Fruit fly (Drosophila melanogaster) whole organism, wandering third instar larva: Measurements from ENCODE around the gene CG12645.

ENCODE experiments used
- Abd-B ChIP-seq: fragments of >200 bp; optimal IDR thresholded peaks from 2 replicates; lab custom pipeline; 2017; ENCODE audit warnings: missing biosample characterization, missing genetic modification characterization
- CrebA ChIP-seq: fragments of 200-800 bp; sonication (Bioruptor generic); optimal IDR thresholded peaks from 2 replicates; lab custom pipeline; 2016; ENCODE audit warnings: missing biosample characterization, mild to moderate bottlenecking, missing genetic modification characterization, borderline replicate concordance
- Dfd ChIP-seq: fragments of >200 bp; optimal IDR thresholded peaks from 2 replicates; lab custom pipeline; 2017; ENCODE audit warnings: missing biosample characterization, missing genetic modification characterization
- Dif ChIP-seq: fragments of 200-275, 200-300 bp; sonication (Bioruptor generic); optimal IDR thresholded peaks from 2 replicates; lab custom pipeline; 2018; ENCODE audit warnings: missing biosample characterization, missing genetic modification characterization; ENCODE audit not compliant: partially characterized antibody
- HLH106 ChIP-seq: fragments of 200-800 bp; optimal IDR thresholded peaks from 3 replicates; lab custom pipeline; 2019; ENCODE audit warnings: missing biosample characterization, mild to moderate bottlenecking, missing genetic modification characterization, moderate library complexity
- Hnf4 ChIP-seq: fragments of 200-800 bp; sonication (Bioruptor generic); optimal IDR thresholded peaks from 2 replicates; lab custom pipeline; 2016; ENCODE audit warnings: missing biosample characterization, mild to moderate bottlenecking, missing genetic modification characterization
- Hr78 ChIP-seq: fragments of >200 bp; optimal IDR thresholded peaks from 2 replicates; lab custom pipeline; 2017; ENCODE audit warnings: missing biosample characterization, missing genetic modification characterization
- Hr83 ChIP-seq: fragments of 200-300 bp; sonication (Bioruptor generic); optimal IDR thresholded peaks from 2 replicates; lab custom pipeline; 2016; ENCODE audit warnings: missing biosample characterization, mild to moderate bottlenecking, missing genetic modification characterization, moderate library complexity; ENCODE audit not compliant: poor library complexity, severe bottlenecking
- Jra ChIP-seq: sonication (Bioruptor generic); optimal IDR thresholded peaks from 2 replicates; lab custom pipeline; 2016; ENCODE audit warnings: missing biosample characterization, missing genetic modification characterization
- Mio ChIP-seq: sonication (Bioruptor generic); optimal IDR thresholded peaks from 2 replicates; lab custom pipeline; 2016; ENCODE audit warnings: missing biosample characterization, missing genetic modification characterization
- Myc ChIP-seq: fragments of >200 bp; optimal IDR thresholded peaks from 2 replicates; lab custom pipeline; 2017
- OdsH ChIP-seq: fragments of 200-800 bp; sonication (Bioruptor generic); optimal IDR thresholded peaks from 2 replicates; lab custom pipeline; 2016; ENCODE audit warnings: missing biosample characterization, mild to moderate bottlenecking, missing genetic modification characterization
- Sp1 ChIP-seq: fragments of 200-800 bp; sonication (Bioruptor generic); optimal IDR thresholded peaks from 3 replicates; lab custom pipeline; 2019; ENCODE audit warnings: missing biosample characterization, mild to moderate bottlenecking, missing genetic modification characterization, moderate library complexity
- Vsx2 ChIP-seq: fragments of 200-300, 225-300 bp; sonication (Bioruptor generic); optimal IDR thresholded peaks from 2 replicates; lab custom pipeline; 2018; ENCODE audit warnings: missing biosample characterization, missing genetic modification characterization; ENCODE audit not compliant: partially characterized antibody
- br ChIP-seq: fragments of 200-800 bp; sonication (Bioruptor generic); optimal IDR thresholded peaks from 2 replicates; lab custom pipeline; 2016; ENCODE audit warnings: missing biosample characterization, missing genetic modification characterization
- brk ChIP-seq: fragments of 200-800 bp; sonication (Bioruptor generic); optimal IDR thresholded peaks from 2 replicates; lab custom pipeline; 2016; ENCODE audit warnings: missing biosample characterization, mild to moderate bottlenecking, missing genetic modification characterization
- dmrt93B ChIP-seq: fragments of 200-800 bp; sonication (Bioruptor generic); optimal IDR thresholded peaks from 2 replicates; lab custom pipeline; 2018; ENCODE audit warnings: missing biosample characterization, mild to moderate bottlenecking, missing genetic modification characterization
- dsf ChIP-seq: sonication (Bioruptor generic); optimal IDR thresholded peaks from 2 replicates; lab custom pipeline; 2016; ENCODE audit warnings: missing biosample characterization, missing genetic modification characterization, borderline replicate concordance
- ey ChIP-seq: fragments of 200-800 bp; sonication (Bioruptor generic); optimal IDR thresholded peaks from 2 replicates; lab custom pipeline; 2016; ENCODE audit warnings: missing biosample characterization, missing genetic modification characterization
- foxo ChIP-seq, 2 experiments: fragments of 200-800 bp; sonication (Bioruptor generic); optimal IDR thresholded peaks; 2 replicates in 1 of 2; 3 replicates in 1 of 2; lab custom pipeline; 2016 to 2017; ENCODE audit warnings: missing biosample characterization in 2 of 2, missing genetic modification characterization in 2 of 2
- fru ChIP-seq: fragments of 200-800 bp; sonication (Bioruptor generic); optimal IDR thresholded peaks from 3 replicates; lab custom pipeline; 2016; ENCODE audit warnings: missing biosample characterization, mild to moderate bottlenecking, missing genetic modification characterization
- h ChIP-seq: fragments of 200-800 bp; sonication (Bioruptor generic); optimal IDR thresholded peaks from 3 replicates; lab custom pipeline; 2016; ENCODE audit warnings: missing biosample characterization, mild to moderate bottlenecking, missing genetic modification characterization
- jim ChIP-seq: fragments of 175-275, 200-325 bp; sonication (Bioruptor generic); optimal IDR thresholded peaks from 2 replicates; lab custom pipeline; 2016; ENCODE audit warnings: missing biosample characterization, mild to moderate bottlenecking, missing genetic modification characterization
- lola ChIP-seq: fragments of >200 bp; optimal IDR thresholded peaks from 2 replicates; lab custom pipeline; 2017; ENCODE audit warnings: missing biosample characterization, missing genetic modification characterization
- pan ChIP-seq: fragments of >200 bp; optimal IDR thresholded peaks from 2 replicates; lab custom pipeline; 2017
- psq ChIP-seq: fragments of 200-800 bp; sonication (Bioruptor generic); optimal IDR thresholded peaks from 3 replicates; lab custom pipeline; 2017; ENCODE audit warnings: missing biosample characterization, mild to moderate bottlenecking, missing genetic modification characterization, moderate library complexity
- rgr ChIP-seq: fragments of 200-800 bp; sonication (Bioruptor generic); optimal IDR thresholded peaks from 3 replicates; lab custom pipeline; 2016; ENCODE audit warnings: missing biosample characterization, mild to moderate bottlenecking, missing genetic modification characterization
- sage ChIP-seq: fragments of 200-800 bp; sonication (Bioruptor generic); optimal IDR thresholded peaks from 2 replicates; lab custom pipeline; 2016; ENCODE audit warnings: missing biosample characterization, mild to moderate bottlenecking, missing genetic modification characterization
- tai ChIP-seq: sonication (Bioruptor generic); optimal IDR thresholded peaks from 2 replicates; lab custom pipeline; 2016; ENCODE audit warnings: missing biosample characterization, missing genetic modification characterization
- usp ChIP-seq: fragments of >200 bp; optimal IDR thresholded peaks from 2 replicates; lab custom pipeline; 2017; ENCODE audit warnings: missing biosample characterization, missing genetic modification characterization
- woc ChIP-seq: sonication (Bioruptor generic); optimal IDR thresholded peaks from 2 replicates; lab custom pipeline; 2016; ENCODE audit warnings: missing biosample characterization, mild to moderate bottlenecking, missing genetic modification characterization

Gene CG12645

DNA sequence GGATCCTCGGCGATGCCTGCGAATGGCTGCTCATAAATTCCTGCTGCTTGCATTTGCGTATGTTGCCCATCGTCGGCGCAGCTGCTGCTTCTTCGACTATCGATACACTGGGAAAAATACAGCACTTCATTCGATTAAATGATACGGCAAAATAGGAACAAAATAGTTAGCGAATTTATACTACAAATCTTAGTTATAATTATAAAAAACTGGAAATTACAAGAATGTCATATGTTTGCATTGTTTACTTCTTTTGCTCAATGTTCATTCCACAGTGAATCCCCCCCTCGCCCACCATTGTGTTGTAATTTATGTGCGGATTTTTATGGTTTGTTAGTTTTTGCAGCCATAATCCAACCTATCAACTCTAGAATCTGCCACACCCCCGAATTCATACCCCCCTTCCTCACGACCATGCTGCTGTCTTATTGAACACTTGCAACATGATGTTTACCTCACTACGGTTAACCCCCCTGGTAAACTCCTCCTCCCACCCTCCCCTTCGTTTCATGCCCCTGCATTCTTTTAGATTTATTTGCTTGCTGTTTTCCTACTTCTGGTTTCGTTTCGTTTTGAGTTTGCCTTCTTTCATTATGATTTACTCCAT, 47.6 kb upstream of the CG12645 start:
- no peak for TF ChIP-seq lola (GFP tag; lab: Kevin White, UChicago)
- no peak for TF ChIP-seq sage (GFP tag; lab: Kevin White, UChicago)
- TF ChIP-seq Hr83, result no peak
- TF ChIP-seq psq (GFP tag; lab: Kevin White, UChicago), result peak; percentile 43
- TF ChIP-seq foxo (GFP tag; optimal IDR thresholded peaks at IDR 0.05; lab: Kevin White, UChicago), result peak in 1 of 2 experiments; percentile 8
- TF ChIP-seq brk (GFP tag; lab: Kevin White, UChicago), result no peak
- TF ChIP-seq Vsx2 (GFP tag; lab: Kevin White, UChicago), result no peak
- no peak for TF ChIP-seq jim (GFP tag; lab: Kevin White, UChicago)
- no peak for TF ChIP-seq usp (GFP tag; lab: Kevin White, UChicago)
- no peak for TF ChIP-seq Mio (GFP tag; lab: Kevin White, UChicago)
- peak; percentile 20 for TF ChIP-seq fru
- peak; percentile 15 for TF ChIP-seq ey (GFP tag; lab: Kevin White, UChicago)
- TF ChIP-seq dsf, result no peak
- TF ChIP-seq h (GFP tag; lab: Kevin White, UChicago), result peak; percentile 30
- no peak for TF ChIP-seq woc
- TF ChIP-seq HLH106 (tag; lab: Kevin White, UChicago), result peak; percentile 16
- no peak for TF ChIP-seq Abd-B (GFP tag; lab: Kevin White, UChicago)
- no peak for TF ChIP-seq tai (GFP tag; lab: Kevin White, UChicago)
- peak; percentile 10 for TF ChIP-seq rgr (GFP tag; lab: Kevin White, UChicago)
- TF ChIP-seq Dif (GFP tag; lab: Kevin White, UChicago), result no peak
- TF ChIP-seq OdsH (GFP tag; lab: Kevin White, UChicago), result no peak
- TF ChIP-seq Hr78 (GFP tag; lab: Kevin White, UChicago), result no peak

dm6 chrX:10106562-10107147, 46.8 kb upstream of the CG12645 start:
- no peak for TF ChIP-seq Abd-B (GFP tag; lab: Kevin White, UChicago)

dm6 chrX:10108286-10108685, 45.1 kb upstream of the CG12645 start:
- TF ChIP-seq brk (GFP tag; lab: Kevin White, UChicago), result no peak
- TF ChIP-seq Hr83, result no peak
- no peak for TF ChIP-seq Vsx2 (GFP tag; lab: Kevin White, UChicago)
- TF ChIP-seq Jra (GFP tag; lab: Kevin White, UChicago), result no peak
- no peak for TF ChIP-seq Hr78 (GFP tag; lab: Kevin White, UChicago)
- TF ChIP-seq lola (GFP tag; lab: Kevin White, UChicago), result no peak
- no peak for TF ChIP-seq OdsH (GFP tag; lab: Kevin White, UChicago)
- TF ChIP-seq dsf, result no peak
- no peak for TF ChIP-seq br
- TF ChIP-seq Mio (GFP tag; lab: Kevin White, UChicago), result no peak
- no peak for TF ChIP-seq dmrt93B (GFP tag; lab: Kevin White, UChicago)
- no peak for TF ChIP-seq Hnf4 (GFP tag; lab: Kevin White, UChicago)

- TF ChIP-seq rgr (GFP tag; lab: Kevin White, UChicago) (no peak), Sp1 (GFP tag; lab: Kevin White, UChicago) (no peak), Hr78 (GFP tag; lab: Kevin White, UChicago) (no peak), fru (no peak), CrebA (GFP tag; lab: Kevin White, UChicago) (no peak), Dfd (GFP tag; lab: Kevin White, UChicago) (no peak), ey (GFP tag; lab: Kevin White, UChicago) (no peak), lola (GFP tag; lab: Kevin White, UChicago) (no peak), Jra (GFP tag; lab: Kevin White, UChicago) (no peak), pan (lab: Kevin White, UChicago) (no peak), tai (GFP tag; lab: Kevin White, UChicago) (no peak), Abd-B (GFP tag; lab: Kevin White, UChicago) (no peak), Hnf4 (GFP tag; lab: Kevin White, UChicago) (no peak), foxo (GFP tag; optimal IDR thresholded peaks at IDR 0.05; lab: Kevin White, UChicago) (no peak), Vsx2 (GFP tag; lab: Kevin White, UChicago) (no peak), dmrt93B (GFP tag; lab: Kevin White, UChicago) (no peak), OdsH (GFP tag; lab: Kevin White, UChicago) (no peak), Myc (lab: Kevin White, UChicago) (no peak), HLH106 (tag; lab: Kevin White, UChicago) (no peak), h (GFP tag; lab: Kevin White, UChicago) (no peak)
- TF ChIP-seq, all 38 proteins: peak for 0
These were observed 42.5 kb upstream of the CG12645 start for dm6 chrX:10110898-10111297.
